Worm (Caenorhabditis elegans) whole organism, L3 larva: ENCODE results near the gene ceh-90.

Experiments
- eor-1 ChIP-seq, 2 experiments: fragments of 150-350 bp; optimal IDR thresholded peaks; 2 replicates each; lab custom pipeline; 2014 to 2018; ENCODE audit warnings: missing biosample characterization in 2 of 2, missing genetic modification characterization in 2 of 2
- fkh-10 ChIP-seq: sonication (generic microtip); optimal IDR thresholded peaks from 2 replicates; lab custom pipeline; 2017; ENCODE audit warnings: missing biosample characterization, missing genetic modification reagents, missing genetic modification characterization
- fkh-2 ChIP-seq: fragments of 150-350 bp; optimal IDR thresholded peaks from 2 replicates; lab custom pipeline; 2014; ENCODE audit warnings: missing biosample characterization, missing genetic modification reagents, missing genetic modification characterization
- mdl-1 ChIP-seq: fragments of 150-350 bp; optimal IDR thresholded peaks from 2 replicates; lab custom pipeline; 2014; ENCODE audit warnings: missing biosample characterization, missing genetic modification characterization

ce11 chrX:14132677-14133076 is 24.1 kb downstream of the ceh-90 start:
- TF ChIP-seq eor-1 (tag; optimal IDR thresholded peaks at IDR 0.05; lab: Kevin White, UChicago) (no peak), fkh-2 (tag; lab: Kevin White, UChicago) (no peak), fkh-10 (GFP tag; lab: Kevin White, UChicago) (no peak), mdl-1 (tag; lab: Kevin White, UChicago) (no peak)
